Fruit fly (Drosophila melanogaster) whole organism, embryonic: ENCODE results near the gene Scamp.

Experiments
- ATbp ChIP-seq: fragments of 200-800 bp; sonication (Bioruptor generic); optimal IDR thresholded peaks from 2 replicates; lab custom pipeline; 2017; ENCODE audit warnings: missing biosample characterization, mild to moderate bottlenecking, missing genetic modification characterization, missing genetic modification reagents
- Abd-B ChIP-seq: fragments of 200-800 bp; sonication (Bioruptor generic); optimal IDR thresholded peaks from 2 replicates; lab custom pipeline; 2018; ENCODE audit warnings: missing biosample characterization, mild to moderate bottlenecking, missing genetic modification characterization, moderate library complexity
- Aef1 ChIP-seq: fragments of 200-800 bp; sonication (Bioruptor generic); IDR thresholded peaks from 3 replicates; pipeline ENCODE4 v1.3.6; 2022; ENCODE audit warnings: missing biosample characterization, missing genetic modification characterization
- CG1024 ChIP-seq: fragments of 200-800 bp; sonication (Bioruptor generic); IDR thresholded peaks from 2 replicates; pipeline ENCODE4 v1.3.6; 2022; ENCODE audit warnings: missing biosample characterization, missing genetic modification characterization
- CG10267 ChIP-seq: fragments of 200-800 bp; sonication (Bioruptor generic); optimal IDR thresholded peaks from 2 replicates; lab custom pipeline; 2018; ENCODE audit warnings: missing biosample characterization, mild to moderate bottlenecking, missing genetic modification characterization, moderate library complexity
- CG10321 ChIP-seq: fragments of 200-800 bp; sonication (Bioruptor generic); IDR thresholded peaks from 2 replicates; pipeline ENCODE4 v1.3.6; 2022; ENCODE audit warnings: missing biosample characterization, missing genetic modification characterization
- CG10979 ChIP-seq: fragments of 200-800 bp; sonication (Bioruptor generic); optimal IDR thresholded peaks from 2 replicates; lab custom pipeline; 2018; ENCODE audit warnings: missing biosample characterization, mild to moderate bottlenecking, missing genetic modification characterization, moderate library complexity
- CG12155 ChIP-seq: fragments of 200-800 bp; sonication (Bioruptor generic); optimal IDR thresholded peaks from 3 replicates; lab custom pipeline; 2016; ENCODE audit warnings: missing biosample characterization, missing genetic modification characterization
- CG12299 ChIP-seq: fragments of 200-800 bp; sonication (Bioruptor generic); optimal IDR thresholded peaks from 2 replicates; lab custom pipeline; 2018; ENCODE audit warnings: missing biosample characterization, mild to moderate bottlenecking, missing genetic modification characterization
- CG12391 ChIP-seq: fragments of 200-800 bp; sonication (Bioruptor generic); optimal IDR thresholded peaks from 3 replicates; lab custom pipeline; 2018; ENCODE audit warnings: missing biosample characterization, mild to moderate bottlenecking, missing genetic modification characterization, moderate library complexity
- CG15073 ChIP-seq: fragments of 200-800 bp; sonication (Bioruptor generic); optimal IDR thresholded peaks from 2 replicates; lab custom pipeline; 2016; ENCODE audit warnings: missing biosample characterization, missing genetic modification characterization
- CG15514 ChIP-seq: fragments of 200-800 bp; sonication (Bioruptor generic); optimal IDR thresholded peaks from 3 replicates; lab custom pipeline; 2017; ENCODE audit warnings: missing biosample characterization, missing genetic modification characterization, mild to moderate bottlenecking, moderate library complexity, missing genetic modification reagents
- CG1602 ChIP-seq: fragments of 200-800 bp; sonication (Bioruptor generic); optimal IDR thresholded peaks from 3 replicates; lab custom pipeline; 2016; ENCODE audit warnings: missing biosample characterization, missing genetic modification characterization
- CG17361 ChIP-seq: fragments of 200-800 bp; sonication (Bioruptor generic); IDR thresholded peaks from 3 replicates; pipeline ENCODE4 v1.3.6; 2022; ENCODE audit warnings: missing biosample characterization, missing genetic modification characterization
- CG17568 ChIP-seq: fragments of 200-800 bp; sonication (Bioruptor generic); optimal IDR thresholded peaks from 2 replicates; lab custom pipeline; 2018; ENCODE audit warnings: missing biosample characterization, mild to moderate bottlenecking, missing genetic modification characterization, moderate library complexity
- CG18011 ChIP-seq: fragments of 200-800 bp; sonication (Bioruptor generic); optimal IDR thresholded peaks from 2 replicates; lab custom pipeline; 2017; ENCODE audit warnings: missing biosample characterization, missing genetic modification characterization, mild to moderate bottlenecking, moderate library complexity, missing genotype
- CG18476 ChIP-seq: fragments of 200-800 bp; sonication (Bioruptor generic); optimal IDR thresholded peaks from 2 replicates; lab custom pipeline; 2016; ENCODE audit warnings: missing biosample characterization, mild to moderate bottlenecking, missing genetic modification characterization
- CG2129 ChIP-seq: fragments of 200-800 bp; sonication (Bioruptor generic); IDR thresholded peaks from 2 replicates; pipeline ENCODE4 v1.3.6; 2022; ENCODE audit warnings: missing biosample characterization, missing genetic modification characterization; ENCODE audit not compliant: partially characterized antibody
- CG2202 ChIP-seq: fragments of 200-800 bp; sonication (Bioruptor generic); optimal IDR thresholded peaks from 2 replicates; lab custom pipeline; 2018; ENCODE audit warnings: missing biosample characterization, mild to moderate bottlenecking, missing genetic modification characterization
- CG3407 ChIP-seq: fragments of 200-800 bp; sonication (Bioruptor generic); optimal IDR thresholded peaks from 2 replicates; lab custom pipeline; 2018; ENCODE audit warnings: missing biosample characterization, mild to moderate bottlenecking, missing genetic modification characterization
- CG4707 ChIP-seq: fragments of 200-800 bp; sonication (Bioruptor generic); optimal IDR thresholded peaks from 2 replicates; lab custom pipeline; 2018; ENCODE audit warnings: missing biosample characterization, mild to moderate bottlenecking, missing genetic modification characterization, moderate library complexity
- CG6791 ChIP-seq: fragments of 200-800 bp; sonication (Bioruptor generic); IDR thresholded peaks from 3 replicates; pipeline ENCODE4 v1.3.6; 2022; ENCODE audit warnings: missing biosample characterization, missing genetic modification characterization; ENCODE audit not compliant: partially characterized antibody
- CG7963 ChIP-seq: fragments of 200-800 bp; sonication (Bioruptor generic); IDR thresholded peaks from 3 replicates; pipeline ENCODE4 v1.3.6; 2022; ENCODE audit warnings: missing biosample characterization, missing genetic modification characterization; ENCODE audit not compliant: partially characterized antibody
- CG9215 ChIP-seq: fragments of 200-800 bp; sonication (Bioruptor generic); IDR thresholded peaks from 2 replicates; pipeline ENCODE4 v1.3.6; 2022; ENCODE audit warnings: missing biosample characterization, missing genetic modification characterization
- CG9609 ChIP-seq: fragments of 200-800 bp; sonication (Bioruptor generic); optimal IDR thresholded peaks from 3 replicates; lab custom pipeline; 2016; ENCODE audit warnings: missing biosample characterization, missing genetic modification characterization
- CG9876 ChIP-seq: fragments of 200-800 bp; sonication (Bioruptor generic); optimal IDR thresholded peaks from 2 replicates; lab custom pipeline; 2016; ENCODE audit warnings: missing biosample characterization, missing genetic modification characterization
- Camta ChIP-seq: fragments of 200-800 bp; sonication (Bioruptor generic); optimal IDR thresholded peaks from 2 replicates; lab custom pipeline; 2016; ENCODE audit warnings: missing biosample characterization, missing genetic modification characterization
- Doc3 ChIP-seq: fragments of 200-800 bp; sonication (Bioruptor generic); IDR thresholded peaks from 3 replicates; pipeline ENCODE4 v1.3.6; 2022; ENCODE audit warnings: missing biosample characterization, missing genetic modification characterization; ENCODE audit not compliant: partially characterized antibody
- Gug ChIP-seq: fragments of 200-800 bp; sonication (Bioruptor generic); IDR thresholded peaks from 4 replicates; pipeline ENCODE4 v1.3.6; 2022; ENCODE audit warnings: missing biosample characterization, missing genetic modification characterization
- HmgZ ChIP-seq: fragments of 200-800 bp; sonication (Bioruptor generic); optimal IDR thresholded peaks from 2 replicates; lab custom pipeline; 2018; ENCODE audit warnings: missing biosample characterization, mild to moderate bottlenecking, missing genetic modification characterization
- MBD-R2 ChIP-seq: fragments of 200-800 bp; sonication (Bioruptor generic); IDR thresholded peaks from 2 replicates; pipeline ENCODE4 v1.3.6; 2022; ENCODE audit warnings: missing biosample characterization, missing genetic modification characterization
- MTF-1 ChIP-seq: fragments of 200-800 bp; sonication (Bioruptor generic); optimal IDR thresholded peaks from 2 replicates; lab custom pipeline; 2018; ENCODE audit warnings: missing biosample characterization, mild to moderate bottlenecking, missing genetic modification characterization, borderline replicate concordance
- Max ChIP-seq: fragments of 200-800 bp; sonication (Bioruptor generic); optimal IDR thresholded peaks from 2 replicates; lab custom pipeline; 2016; ENCODE audit warnings: missing biosample characterization, mild to moderate bottlenecking, missing genetic modification characterization
- Mes4 ChIP-seq: fragments of 200-800 bp; sonication (Bioruptor generic); optimal IDR thresholded peaks from 2 replicates; lab custom pipeline; 2016; ENCODE audit warnings: missing biosample characterization, missing genetic modification characterization
- Six4 ChIP-seq: fragments of 200-800 bp; sonication (Bioruptor generic); optimal IDR thresholded peaks from 2 replicates; lab custom pipeline; 2016; ENCODE audit warnings: missing biosample characterization, missing genetic modification characterization
- amos ChIP-seq: fragments of 200-800 bp; sonication (Bioruptor generic); IDR thresholded peaks from 2 replicates; pipeline ENCODE4 v1.3.6; 2022; ENCODE audit warnings: missing biosample characterization, missing genetic modification characterization; ENCODE audit not compliant: partially characterized antibody
- ci ChIP-seq: fragments of 200-800 bp; sonication (Bioruptor generic); IDR thresholded peaks from 3 replicates; pipeline ENCODE4 v1.3.6; 2022; ENCODE audit warnings: missing biosample characterization, missing genetic modification characterization
- dati ChIP-seq: fragments of 200-800 bp; sonication (Bioruptor generic); IDR thresholded peaks from 2 replicates; pipeline ENCODE4 v1.3.6; 2022; ENCODE audit warnings: missing biosample characterization, missing genetic modification characterization
- fru ChIP-seq: fragments of >200 bp; optimal IDR thresholded peaks from 2 replicates; lab custom pipeline; 2017
- ind ChIP-seq: fragments of 200-800 bp; sonication (Bioruptor generic); optimal IDR thresholded peaks from 3 replicates; lab custom pipeline; 2016; ENCODE audit warnings: missing biosample characterization, missing genetic modification characterization
- inv ChIP-seq: fragments of 200-800 bp; sonication (Bioruptor generic); IDR thresholded peaks from 2 replicates; pipeline ENCODE4 v1.3.6; 2022; ENCODE audit warnings: missing biosample characterization, missing genetic modification characterization; ENCODE audit not compliant: partially characterized antibody
- nmo ChIP-seq: fragments of 200-800 bp; sonication (Bioruptor generic); optimal IDR thresholded peaks from 2 replicates; lab custom pipeline; 2018; ENCODE audit warnings: missing biosample characterization, mild to moderate bottlenecking, missing genetic modification characterization, moderate library complexity
- row ChIP-seq: fragments of 200-800 bp; sonication (Bioruptor generic); IDR thresholded peaks from 3 replicates; pipeline ENCODE4 v1.3.6; 2022; ENCODE audit warnings: missing biosample characterization, missing genetic modification characterization
- sim ChIP-seq: fragments of 200-800 bp; sonication (Bioruptor generic); IDR thresholded peaks from 2 replicates; pipeline ENCODE4 v1.3.6; 2022; ENCODE audit warnings: missing biosample characterization, missing genetic modification characterization
- tap ChIP-seq: fragments of 200-800 bp; optimal IDR thresholded peaks from 3 replicates; lab custom pipeline; 2019; ENCODE audit warnings: missing biosample characterization, mild to moderate bottlenecking, missing genetic modification characterization, moderate library complexity
- tna ChIP-seq: fragments of 200-800 bp; sonication (Bioruptor generic); IDR thresholded peaks from 2 replicates; pipeline ENCODE4 v1.3.6; 2022; ENCODE audit warnings: missing biosample characterization, missing genetic modification characterization; ENCODE audit not compliant: partially characterized antibody
- trem ChIP-seq: fragments of 200-800 bp; optimal IDR thresholded peaks from 3 replicates; lab custom pipeline; 2019; ENCODE audit warnings: missing biosample characterization, mild to moderate bottlenecking, missing genetic modification characterization, moderate library complexity
- tx ChIP-seq: fragments of 200-800 bp; sonication (Bioruptor generic); optimal IDR thresholded peaks from 2 replicates; lab custom pipeline; 2016; ENCODE audit warnings: missing biosample characterization, missing genetic modification characterization
- wor ChIP-seq: fragments of 200-800 bp; sonication (Bioruptor generic); IDR thresholded peaks from 2 replicates; pipeline ENCODE4 v1.3.6; 2022; ENCODE audit warnings: missing biosample characterization, missing genetic modification characterization

The Scamp gene

DNA sequence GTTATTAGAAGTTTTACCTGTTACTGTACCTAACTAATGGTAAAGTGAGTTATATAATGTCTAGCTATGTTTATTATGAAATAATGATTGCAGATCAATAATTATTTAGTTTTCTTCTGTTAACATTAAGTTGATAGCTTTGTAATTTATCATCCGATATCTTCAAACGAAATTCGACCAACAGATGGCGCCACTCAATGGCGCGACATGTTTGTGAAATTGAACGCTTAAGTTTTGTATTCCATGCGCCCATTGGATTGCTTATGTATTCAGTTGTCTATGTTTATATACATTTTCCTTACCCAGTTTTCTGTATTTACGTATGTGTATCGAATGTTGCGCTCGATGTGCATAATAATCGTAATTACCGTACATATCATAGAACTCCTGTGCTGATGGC is 40.8 kb upstream of the Scamp start (continued):
- no peak for TF ChIP-seq HmgZ

DNA sequence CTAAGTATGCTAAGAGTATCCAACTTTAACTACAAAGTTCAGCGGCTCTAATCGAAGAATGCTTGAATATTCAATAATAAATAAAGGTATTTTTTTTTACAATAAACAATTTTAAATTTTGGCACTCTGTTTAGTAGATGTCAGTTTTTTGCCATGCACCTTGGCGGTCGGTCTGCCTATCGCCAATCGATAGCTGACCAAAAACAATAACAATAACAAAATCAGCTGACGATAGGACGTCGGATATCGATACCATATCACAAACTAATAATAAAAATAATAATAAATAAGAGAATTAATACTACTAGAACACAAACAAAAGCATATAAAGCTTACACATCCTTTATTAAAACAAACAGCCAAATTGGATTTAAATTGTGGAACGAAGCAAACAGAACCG is 37.0 kb upstream of the Scamp start, which contains the start of gene Gmap:
Gmap (plus strand) TSS at position 241 of the 400 bp plus-strand sequence.
- peak; percentile 17 for TF ChIP-seq trem (tag; lab: Kevin White, UChicago)
- no peak for TF ChIP-seq CG1024 (GFP tag; lab: Robert Waterston, UW)
- no peak for TF ChIP-seq CG4707 (GFP tag; lab: Kevin White, UChicago)
- TF ChIP-seq Max (GFP tag; lab: Kevin White, UChicago), result no peak
- TF ChIP-seq CG9215 (GFP tag; lab: Robert Waterston, UW), result no peak
- TF ChIP-seq inv (GFP tag; lab: Robert Waterston, UW), result peak; percentile 68
- TF ChIP-seq Six4 (GFP tag; lab: Kevin White, UChicago), result no peak
- TF ChIP-seq Abd-B, result no peak
- TF ChIP-seq amos (GFP tag; lab: Robert Waterston, UW), result peak; percentile 78; the same call in 1 of the 2 replicates
- TF ChIP-seq CG17361 (GFP tag; lab: Robert Waterston, UW), result no peak
- TF ChIP-seq CG18011 (GFP tag; lab: Kevin White, UChicago), result peak; percentile 97
- no peak for TF ChIP-seq CG18476 (GFP tag; lab: Kevin White, UChicago)
- no peak for TF ChIP-seq Mes4 (GFP tag; lab: Kevin White, UChicago)
- TF ChIP-seq ci (GFP tag; lab: Robert Waterston, UW), result no peak
- no peak for TF ChIP-seq fru
- TF ChIP-seq CG1602 (GFP tag; lab: Kevin White, UChicago), result no peak
- no peak for TF ChIP-seq dati (GFP tag; lab: Robert Waterston, UW)
- no peak for TF ChIP-seq CG9609
- TF ChIP-seq CG12155 (GFP tag; lab: Kevin White, UChicago), result no peak
- TF ChIP-seq CG12391 (tag; lab: Kevin White, UChicago), result no peak
- no peak for TF ChIP-seq sim (GFP tag; lab: Robert Waterston, UW)
- no peak for TF ChIP-seq CG10321 (GFP tag; lab: Robert Waterston, UW)
- TF ChIP-seq CG10267 (tag; lab: Kevin White, UChicago), result peak; percentile 10
- TF ChIP-seq CG6791, result peak; percentile 93
- peak; percentile 96 for TF ChIP-seq tna (GFP tag; lab: Robert Waterston, UW)
- no peak for TF ChIP-seq Camta (GFP tag; lab: Kevin White, UChicago)
- no peak for TF ChIP-seq tap (tag; lab: Kevin White, UChicago)
- peak; percentile 14; the same call in 1 of the 3 replicates for TF ChIP-seq row (GFP tag; lab: Robert Waterston, UW)
- peak; percentile 71 for TF ChIP-seq MBD-R2 (GFP tag; lab: Robert Waterston, UW)
- TF ChIP-seq CG10979, result no peak
- TF ChIP-seq CG12299 (tag; lab: Kevin White, UChicago), result no peak
- no peak for TF ChIP-seq MTF-1 (GFP tag; lab: Kevin White, UChicago)
- no peak for TF ChIP-seq CG9876 (GFP tag; lab: Kevin White, UChicago)
- TF ChIP-seq nmo (GFP tag; lab: Kevin White, UChicago), result no peak
- TF ChIP-seq Doc3 (GFP tag; lab: Robert Waterston, UW), result peak; percentile 57; the same call in 2 of the 3 replicates
- TF ChIP-seq CG7963 (GFP tag; lab: Robert Waterston, UW), result peak; percentile 93
- TF ChIP-seq wor, result no peak
- TF ChIP-seq CG2202 (tag; lab: Kevin White, UChicago), result no peak
- TF ChIP-seq CG2129 (GFP tag; lab: Robert Waterston, UW), result no peak
- TF ChIP-seq ATbp (GFP tag; lab: Kevin White, UChicago), result no peak
- no peak for TF ChIP-seq ind
- TF ChIP-seq CG15073, result no peak
- no peak for TF ChIP-seq CG17568 (GFP tag; lab: Kevin White, UChicago)
- no peak for TF ChIP-seq Aef1
- peak; percentile 65 for TF ChIP-seq CG15514 (GFP tag; lab: Kevin White, UChicago)
- no peak for TF ChIP-seq tx (GFP tag; lab: Kevin White, UChicago)
- no peak for TF ChIP-seq CG3407 (GFP tag; lab: Kevin White, UChicago)
- TF ChIP-seq Gug, result no peak
